Worm (Caenorhabditis elegans) whole organism, late embryonic: Measurements from ENCODE around the gene F49E12.7.
"Not testable (repeated sequence)": the region's sequence is repeated elsewhere in the genome, so short reads cannot be mapped to it uniquely, and the experiment has no call there.

Experiments used
- C08G9.2 ChIP-seq: sonication (generic microtip); optimal IDR thresholded peaks from 2 replicates; lab custom pipeline; 2016; ENCODE audit warnings: mild to moderate bottlenecking, missing genetic modification characterization, moderate library complexity, missing compliant biosample characterization
- C38D4.7 ChIP-seq: fragments of 200-800 bp; sonication (Bioruptor generic); optimal IDR thresholded peaks from 2 replicates; lab custom pipeline; 2018; ENCODE audit warnings: mild to moderate bottlenecking, missing genetic modification characterization, moderate library complexity, missing compliant biosample characterization
- ahr-1 ChIP-seq: sonication (generic microtip); optimal IDR thresholded peaks from 2 replicates; lab custom pipeline; 2016; ENCODE audit warnings: missing genetic modification characterization, missing compliant biosample characterization
- ceh-2 ChIP-seq: sonication (generic microtip); optimal IDR thresholded peaks from 2 replicates; lab custom pipeline; 2016; ENCODE audit warnings: missing genotype, missing genetic modification characterization, missing compliant biosample characterization
- ceh-48 ChIP-seq: sonication (generic microtip); optimal IDR thresholded peaks from 2 replicates; lab custom pipeline; 2016; ENCODE audit warnings: missing genetic modification characterization, inconsistent platforms, missing compliant biosample characterization
- ceh-6 ChIP-seq: fragments of 200-800 bp; sonication (Bioruptor generic); optimal IDR thresholded peaks from 2 replicates; lab custom pipeline; 2018; ENCODE audit warnings: mild to moderate bottlenecking, missing genetic modification characterization, missing compliant biosample characterization
- dmd-4 ChIP-seq: sonication (generic microtip); optimal IDR thresholded peaks from 2 replicates; lab custom pipeline; 2016; ENCODE audit warnings: borderline replicate concordance, missing genetic modification characterization, missing compliant biosample characterization
- dve-1 ChIP-seq: sonication (generic microtip); optimal IDR thresholded peaks from 2 replicates; lab custom pipeline; 2017; ENCODE audit warnings: antibody characterized with exemption, mild to moderate bottlenecking, missing genetic modification characterization, missing compliant biosample characterization
- elt-2 ChIP-seq: sonication (generic microtip); optimal IDR thresholded peaks from 2 replicates; lab custom pipeline; 2016; ENCODE audit warnings: missing genetic modification reagents, missing genetic modification characterization, missing compliant biosample characterization
- fax-1 ChIP-seq: sonication (generic microtip); optimal IDR thresholded peaks from 2 replicates; lab custom pipeline; 2016; ENCODE audit warnings: missing genotype, missing genetic modification characterization, missing compliant biosample characterization
- gmeb-2 ChIP-seq: sonication (generic microtip); optimal IDR thresholded peaks from 2 replicates; lab custom pipeline; 2016; ENCODE audit warnings: missing genetic modification characterization, inconsistent platforms, missing compliant biosample characterization
- hlh-30 ChIP-seq: sonication (generic microtip); optimal IDR thresholded peaks from 2 replicates; lab custom pipeline; 2017; ENCODE audit warnings: antibody characterized with exemption, missing genetic modification characterization, missing compliant biosample characterization; ENCODE audit not compliant: insufficient read depth
- hlh-8 ChIP-seq: sonication (generic microtip); optimal IDR thresholded peaks from 2 replicates; lab custom pipeline; 2016; ENCODE audit warnings: missing genotype, missing genetic modification characterization, missing compliant biosample characterization
- lim-6 ChIP-seq: sonication (generic microtip); optimal IDR thresholded peaks from 2 replicates; lab custom pipeline; 2016; ENCODE audit warnings: missing genetic modification characterization, missing compliant biosample characterization
- lin-11 ChIP-seq: fragments of 200-800 bp; sonication (Bioruptor generic); optimal IDR thresholded peaks from 2 replicates; lab custom pipeline; 2018; ENCODE audit warnings: mild to moderate bottlenecking, missing genetic modification characterization, missing compliant biosample characterization
- nhr-232 ChIP-seq: sonication (generic microtip); optimal IDR thresholded peaks from 2 replicates; lab custom pipeline; 2016; ENCODE audit warnings: missing genetic modification characterization, missing compliant biosample characterization
- odd-2 ChIP-seq: sonication (generic microtip); optimal IDR thresholded peaks from 2 replicates; lab custom pipeline; 2017; ENCODE audit warnings: antibody characterized with exemption, mild to moderate bottlenecking, missing genetic modification characterization, missing compliant biosample characterization
- pat-9 ChIP-seq: fragments of 200-800 bp; sonication (Bioruptor generic); optimal IDR thresholded peaks from 2 replicates; lab custom pipeline; 2018; ENCODE audit warnings: mild to moderate bottlenecking, missing genetic modification characterization, moderate library complexity, missing compliant biosample characterization
- pha-4 ChIP-seq: fragments of 150-350 bp; optimal IDR thresholded peaks from 2 replicates; lab custom pipeline; 2018; ENCODE audit warnings: missing biosample characterization, missing genetic modification reagents, missing genetic modification characterization
- rnt-1 ChIP-seq: sonication (generic microtip); optimal IDR thresholded peaks from 2 replicates; lab custom pipeline; 2016; ENCODE audit warnings: missing genetic modification characterization, missing compliant biosample characterization
- sox-2 ChIP-seq: fragments of 200-800 bp; sonication (Bioruptor generic); IDR thresholded peaks from 2 replicates; pipeline ENCODE4 v1.3.6; 2022; ENCODE audit warnings: missing genetic modification reagents, missing genetic modification characterization, missing compliant biosample characterization
- sox-4 ChIP-seq: sonication (generic microtip); optimal IDR thresholded peaks from 2 replicates; lab custom pipeline; 2017; ENCODE audit warnings: mild to moderate bottlenecking, missing genetic modification characterization, inconsistent platforms, missing compliant biosample characterization
- syd-9 ChIP-seq: sonication (generic microtip); optimal IDR thresholded peaks from 2 replicates; lab custom pipeline; 2016; ENCODE audit warnings: mild to moderate bottlenecking, missing genetic modification characterization, moderate library complexity, missing compliant biosample characterization
- tbx-2 ChIP-seq: sonication (generic microtip); optimal IDR thresholded peaks from 2 replicates; lab custom pipeline; 2016; ENCODE audit warnings: missing genetic modification characterization, missing compliant biosample characterization
- tbx-7 ChIP-seq: sonication (generic microtip); optimal IDR thresholded peaks from 2 replicates; lab custom pipeline; 2016; ENCODE audit warnings: missing genotype, missing genetic modification characterization, missing compliant biosample characterization
- unc-3 ChIP-seq, 2 experiments: fragments of 200-800 bp in 1 of 2; sonication (Bioruptor generic) in 1 of 2; sonication (generic microtip) in 1 of 2; conservative IDR thresholded peaks in 1 of 2; optimal IDR thresholded peaks in 1 of 2; 2 replicates each; pipeline versions ENCODE4 v1.3.6 to Lab custom; 2016 to 2022; ENCODE audit warnings: missing compliant biosample characterization in 2 of 2, missing genetic modification characterization in 2 of 2, missing genetic modification reagents in 1 of 2
- unc-86 ChIP-seq: sonication (generic microtip); optimal IDR thresholded peaks from 2 replicates; lab custom pipeline; 2016; ENCODE audit warnings: missing genetic modification characterization, missing compliant biosample characterization
- zip-5 ChIP-seq: sonication (generic microtip); optimal IDR thresholded peaks from 2 replicates; lab custom pipeline; 2016; ENCODE audit warnings: missing genetic modification characterization, missing compliant biosample characterization

The F49E12.7 gene

DNA sequence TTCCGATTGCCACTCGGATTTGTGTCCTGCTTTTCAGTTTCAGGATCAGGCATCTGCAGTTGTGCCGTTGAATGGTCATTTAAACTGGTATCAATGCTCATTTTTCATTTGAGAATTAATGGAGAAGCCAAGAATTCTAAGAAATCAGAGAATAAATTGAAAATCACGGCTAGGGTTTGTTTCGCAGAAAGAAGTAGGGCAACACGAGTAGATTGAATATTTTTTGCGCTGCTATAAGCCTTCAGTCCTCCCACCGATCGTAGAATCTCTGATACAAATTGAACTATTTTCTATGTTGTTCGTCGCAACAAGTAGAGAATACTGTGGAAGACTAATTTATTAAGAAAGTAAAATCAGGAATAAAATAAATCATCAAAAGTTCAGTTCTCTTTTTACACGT, 41.1 kb upstream of the F49E12.7 start, which contains the start of gene acp-3:
Gene acp-3, minus strand, starts transcription at position 101 of the 400 bp plus-strand sequence.
- TF ChIP-seq zip-5 (tag; lab: Kevin White, UChicago) (no peak), pha-4 (tag; lab: Kevin White, UChicago) (no peak), odd-2 (tag; lab: Kevin White, UChicago) (no peak)

DNA sequence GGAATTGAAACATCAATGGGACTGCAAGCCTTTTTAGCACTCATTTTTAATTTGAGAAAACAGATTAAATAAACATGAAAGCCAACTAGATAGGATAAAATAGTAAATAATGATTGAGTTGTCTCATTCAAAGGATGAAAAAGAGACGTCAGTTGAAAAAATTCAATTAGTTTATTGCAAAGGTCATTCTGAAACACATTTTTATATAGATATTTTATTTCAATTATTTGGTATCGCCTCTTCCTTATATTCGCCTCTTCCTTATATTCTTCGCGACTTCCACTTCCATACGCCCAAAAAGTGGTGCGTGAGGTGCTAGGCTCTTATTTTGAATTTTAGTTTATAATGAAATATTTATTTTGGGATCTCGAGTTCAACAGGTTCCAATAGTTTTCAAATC, 39.1 kb upstream of the F49E12.7 start, which contains the start of gene acp-4:
Gene acp-4, minus strand, starts transcription at position 101 of the 400 bp plus-strand sequence.
- TF ChIP-seq gmeb-2 (tag; lab: Kevin White, UChicago) (no peak), zip-5 (tag; lab: Kevin White, UChicago) (no peak), hlh-8 (tag; lab: Kevin White, UChicago) (no peak), pat-9 (no peak), pha-4 (tag; lab: Kevin White, UChicago) (no peak), rnt-1 (no peak), fax-1 (tag; lab: Kevin White, UChicago) (no peak), tbx-7 (no peak)

DNA sequence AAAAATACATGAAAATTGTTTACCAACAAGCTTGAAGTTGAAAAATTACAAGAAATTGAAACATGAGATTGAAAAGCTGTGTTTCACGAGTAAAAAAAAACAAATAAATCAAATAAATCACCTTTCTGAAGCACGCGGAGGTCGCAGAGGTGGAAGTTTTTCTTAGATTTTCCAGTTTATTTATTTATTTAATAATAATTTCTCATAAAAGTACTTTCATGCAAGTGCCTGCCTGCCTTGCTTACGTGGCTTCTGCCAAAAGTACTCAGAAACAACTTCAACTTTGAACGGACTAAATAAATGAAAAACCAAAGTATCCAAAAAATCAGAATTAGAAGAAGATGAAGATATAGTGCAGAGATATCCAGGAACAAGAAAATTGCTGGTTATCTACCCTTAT, 36.0 kb upstream of the F49E12.7 start, which contains the start of gene acp-2:
Gene acp-2, minus strand, starts transcription at position 101 of the 400 bp plus-strand sequence.
- no peak for TF ChIP-seq ceh-6 (GFP tag; lab: Kevin White, UChicago)
- no peak for TF ChIP-seq tbx-2 (tag; lab: Kevin White, UChicago)
- TF ChIP-seq nhr-232: no peak
- no peak for TF ChIP-seq ceh-2 (tag; lab: Kevin White, UChicago)

DNA sequence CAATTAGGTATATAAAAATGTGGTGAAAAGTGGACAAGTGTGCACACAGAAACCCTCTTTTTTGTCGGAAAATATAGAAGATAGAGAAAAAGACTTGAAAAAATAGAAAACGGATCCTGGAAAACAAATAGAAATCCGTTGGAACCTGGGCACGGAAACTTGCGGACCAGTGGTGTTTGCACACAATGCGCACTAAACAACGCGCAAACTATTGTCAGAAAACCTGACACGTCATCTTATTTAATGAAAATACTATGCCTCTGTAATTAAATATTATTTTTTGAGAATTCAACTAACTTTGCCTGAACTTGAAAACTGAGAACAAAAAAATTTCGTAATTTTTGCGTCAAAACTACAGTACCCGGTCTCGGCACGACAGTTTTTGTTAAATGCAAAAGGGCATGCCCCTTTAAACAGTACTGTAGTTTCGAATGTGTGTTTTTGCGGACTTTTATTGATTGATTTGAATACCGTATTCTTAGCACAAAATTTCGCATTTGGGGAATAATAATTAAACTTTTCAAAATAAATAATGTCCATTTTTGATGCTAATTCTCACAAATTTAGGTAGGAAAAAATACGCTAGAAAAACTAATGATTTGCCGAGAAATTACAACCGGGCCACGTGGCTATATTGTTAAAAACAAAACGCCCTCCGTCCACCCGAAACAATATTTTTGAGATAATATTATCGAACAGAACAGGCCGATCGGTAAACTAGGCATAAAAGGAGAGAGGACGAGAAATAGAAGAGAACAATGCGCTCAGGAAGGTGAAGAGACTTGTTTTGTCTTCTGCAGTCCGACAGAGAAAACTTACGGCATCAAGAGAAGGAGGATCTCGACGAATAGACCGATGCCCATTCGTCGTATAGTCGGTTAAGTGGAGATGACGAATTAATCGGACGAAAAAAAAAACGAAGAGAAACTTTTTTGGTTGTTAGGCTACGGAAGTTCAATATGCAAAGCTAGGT, 33.3 kb upstream of the F49E12.7 start:
- TF ChIP-seq unc-3 (GFP tag; conservative IDR thresholded peaks at IDR 0.05; lab: Robert Waterston, UW) (no peak), unc-3 (tag; optimal IDR thresholded peaks at IDR 0.05; lab: Kevin White, UChicago) (no peak)
- TF ChIP-seq, all 69 proteins: peak for 0

DNA sequence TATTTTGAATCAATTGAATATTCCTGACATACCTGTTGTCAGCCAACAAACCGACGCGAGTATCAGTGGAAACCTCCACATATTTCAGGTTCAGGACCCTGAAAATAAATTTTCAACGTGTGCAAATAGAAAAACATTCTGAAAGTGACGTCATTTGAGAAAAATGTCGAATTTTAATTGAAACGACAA, 32.7 kb upstream of the F49E12.7 start, which contains the start of gene F14E5.2:
Gene F14E5.2, minus strand, starts transcription at position 101 of the 189 bp plus-strand sequence.
- no peak for TF ChIP-seq dmd-4
- TF ChIP-seq ceh-48 (tag; lab: Kevin White, UChicago): no peak
- TF ChIP-seq dve-1 (tag; lab: Kevin White, UChicago): no peak
- TF ChIP-seq hlh-30 (tag; lab: Kevin White, UChicago): no peak
- no peak for TF ChIP-seq unc-86 (tag; lab: Kevin White, UChicago)
- TF ChIP-seq C08G9.2: no peak
- TF ChIP-seq nhr-232: no peak
- TF ChIP-seq lim-6: no peak
- TF ChIP-seq odd-2 (tag; lab: Kevin White, UChicago): no peak
- no peak for TF ChIP-seq C38D4.7 (GFP tag; lab: Kevin White, UChicago)
- no peak for TF ChIP-seq ahr-1 (tag; lab: Kevin White, UChicago)

DNA sequence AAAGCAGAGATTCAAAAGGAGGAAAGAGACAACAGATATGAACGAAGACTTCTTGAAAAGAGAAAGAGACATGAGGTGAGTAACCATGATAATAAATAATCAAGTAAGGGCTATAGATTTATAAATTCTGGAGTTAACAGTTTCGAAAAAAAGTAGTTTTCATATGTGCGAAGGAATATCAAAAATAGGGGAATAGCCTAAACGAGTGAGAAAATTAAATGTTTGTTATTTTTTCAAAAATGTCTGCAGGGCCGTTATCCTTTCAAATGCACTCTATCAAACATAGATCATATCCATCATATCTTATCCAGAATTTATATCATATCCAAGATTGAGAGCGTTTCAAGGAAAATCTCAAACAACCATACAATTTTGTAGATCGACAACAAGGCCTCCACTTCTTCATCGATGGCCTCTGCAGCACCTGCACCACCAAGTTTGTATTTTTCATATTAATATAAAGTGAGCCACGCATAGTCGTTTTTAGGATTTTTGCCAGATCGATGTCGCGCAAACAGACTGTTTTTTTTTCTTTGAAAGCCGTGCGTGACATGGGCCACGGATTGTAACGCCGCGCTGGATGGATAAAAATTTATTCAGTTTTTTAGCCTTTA, 24.9 kb upstream of the F49E12.7 start:
- TF ChIP-seq sox-2 (no peak), elt-2 (tag; lab: Kevin White, UChicago) (no peak), pat-9 (no peak), sox-4 (no peak), syd-9 (tag; lab: Kevin White, UChicago) (no peak)

DNA sequence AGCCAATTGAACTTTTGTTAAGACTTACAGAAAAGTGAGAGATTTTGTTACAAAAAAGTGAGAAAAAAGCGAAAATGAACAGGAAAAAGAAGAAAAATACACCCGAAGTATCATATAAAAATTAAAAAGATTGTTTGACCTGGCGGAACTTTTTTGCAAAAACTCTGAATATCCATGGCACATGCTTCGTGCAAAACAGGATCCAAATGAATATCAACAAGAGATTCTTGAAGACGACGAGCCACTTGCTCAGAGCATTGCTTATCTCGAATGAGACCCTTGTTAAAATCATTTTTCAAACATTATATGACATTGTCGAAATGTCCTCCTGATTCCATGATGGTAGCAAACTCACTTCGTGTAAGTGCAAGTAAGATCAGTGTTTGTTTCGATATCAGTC, 23.9 kb upstream of the F49E12.7 start, which contains the start of gene F14E5.8:
Gene F14E5.8, plus strand, starts transcription at position 301 of the 400 bp plus-strand sequence.
- not testable (repeated sequence) for TF ChIP-seq pat-9, lin-11, C08G9.2
